Fruit fly (Drosophila melanogaster) whole organism, embryonic: Measurements from ENCODE around the gene CG6923.
A peak's percentile ranks its signal among the peaks of the same experiment; 100 is the strongest.

Experiments
- CG10274 ChIP-seq: fragments of 200-800 bp; sonication (Bioruptor generic); optimal IDR thresholded peaks from 3 replicates; lab custom pipeline; 2017; ENCODE audit warnings: missing biosample characterization, mild to moderate bottlenecking, missing genetic modification characterization
- CG10565 ChIP-seq: fragments of 200-800 bp; sonication (Bioruptor generic); optimal IDR thresholded peaks from 3 replicates; lab custom pipeline; 2016; ENCODE audit warnings: missing biosample characterization, mild to moderate bottlenecking, missing genetic modification characterization
- CG10979 ChIP-seq: fragments of 200-800 bp; sonication (Bioruptor generic); optimal IDR thresholded peaks from 2 replicates; lab custom pipeline; 2018; ENCODE audit warnings: missing biosample characterization, mild to moderate bottlenecking, missing genetic modification characterization, moderate library complexity
- CG11085 ChIP-seq: fragments of 200-800 bp; sonication (Bioruptor generic); IDR thresholded peaks from 2 replicates; pipeline ENCODE4 v1.3.6; 2022; ENCODE audit warnings: missing biosample characterization, missing genetic modification characterization
- CG11696 ChIP-seq: fragments of 200-800 bp; sonication (Bioruptor generic); IDR thresholded peaks from 2 replicates; pipeline ENCODE4 v1.3.6; 2022; ENCODE audit warnings: missing biosample characterization, missing genetic modification characterization
- CG12299 ChIP-seq: fragments of 200-800 bp; sonication (Bioruptor generic); optimal IDR thresholded peaks from 2 replicates; lab custom pipeline; 2018; ENCODE audit warnings: missing biosample characterization, mild to moderate bottlenecking, missing genetic modification characterization
- CG13123 ChIP-seq: fragments of 200-800 bp; sonication (Bioruptor generic); optimal IDR thresholded peaks from 2 replicates; lab custom pipeline; 2016; ENCODE audit warnings: missing biosample characterization, missing genetic modification characterization
- CG13894 ChIP-seq: fragments of 200-800 bp; sonication (Bioruptor generic); optimal IDR thresholded peaks from 3 replicates; lab custom pipeline; 2018; ENCODE audit warnings: missing biosample characterization, mild to moderate bottlenecking, missing genetic modification characterization, moderate library complexity
- CG1603 ChIP-seq: fragments of 200-800 bp; sonication (Bioruptor generic); optimal IDR thresholded peaks from 2 replicates; lab custom pipeline; 2019; ENCODE audit warnings: missing biosample characterization, mild to moderate bottlenecking, missing genetic modification characterization, moderate library complexity
- CG18619 ChIP-seq: fragments of 200-800 bp; sonication (Bioruptor generic); optimal IDR thresholded peaks from 3 replicates; lab custom pipeline; 2017; ENCODE audit warnings: missing biosample characterization, mild to moderate bottlenecking, missing genetic modification characterization
- CG2120 ChIP-seq: fragments of 200-800 bp; sonication (Bioruptor generic); optimal IDR thresholded peaks from 3 replicates; lab custom pipeline; 2016; ENCODE audit warnings: missing biosample characterization, missing genetic modification characterization
- CG2199 ChIP-seq: fragments of 200-800 bp; sonication (Bioruptor generic); IDR thresholded peaks from 3 replicates; pipeline ENCODE4 v1.3.6; 2022; ENCODE audit warnings: missing biosample characterization, missing genetic modification characterization
- CG4820 ChIP-seq: fragments of 200-800 bp; sonication (Bioruptor generic); optimal IDR thresholded peaks from 3 replicates; lab custom pipeline; 2016; ENCODE audit warnings: missing biosample characterization, missing genetic modification characterization
- CG5180 ChIP-seq: fragments of 200-800 bp; sonication (Bioruptor generic); optimal IDR thresholded peaks from 3 replicates; lab custom pipeline; 2017; ENCODE audit warnings: missing biosample characterization, missing genetic modification characterization, mild to moderate bottlenecking, moderate library complexity, missing genetic modification reagents
- CG6654 ChIP-seq: fragments of 200-800 bp; sonication (Bioruptor generic); optimal IDR thresholded peaks from 2 replicates; lab custom pipeline; 2017; ENCODE audit warnings: missing biosample characterization, mild to moderate bottlenecking, missing genetic modification characterization
- CG6813 ChIP-seq: fragments of 200-800 bp; sonication (Bioruptor generic); optimal IDR thresholded peaks from 2 replicates; lab custom pipeline; 2017; ENCODE audit warnings: missing biosample characterization, missing genetic modification characterization, mild to moderate bottlenecking, moderate library complexity, missing genetic modification reagents
- CG7271 ChIP-seq: fragments of 200-800 bp; sonication (Bioruptor generic); optimal IDR thresholded peaks from 2 replicates; lab custom pipeline; 2018; ENCODE audit warnings: missing biosample characterization, mild to moderate bottlenecking, missing genetic modification characterization, moderate library complexity
- CG7357 ChIP-seq: fragments of 200-800 bp; sonication (Bioruptor generic); IDR thresholded peaks from 3 replicates; pipeline ENCODE4 v1.3.6; 2022; ENCODE audit warnings: missing biosample characterization, missing genetic modification characterization
- CG7372 ChIP-seq: fragments of 200-800 bp; sonication (Bioruptor generic); IDR thresholded peaks from 2 replicates; pipeline ENCODE4 v1.3.6; 2022; ENCODE audit warnings: missing biosample characterization, missing genetic modification characterization
- CG7786 ChIP-seq: fragments of 200-800 bp; sonication (Bioruptor generic); optimal IDR thresholded peaks from 2 replicates; lab custom pipeline; 2016; ENCODE audit warnings: missing biosample characterization, missing genetic modification characterization
- CG9437 ChIP-seq: fragments of 200-800 bp; sonication (Bioruptor generic); optimal IDR thresholded peaks from 2 replicates; lab custom pipeline; 2018; ENCODE audit warnings: missing biosample characterization, mild to moderate bottlenecking, missing genetic modification characterization
- CHES-1-like ChIP-seq: fragments of 200-800 bp; sonication (Bioruptor generic); optimal IDR thresholded peaks from 2 replicates; lab custom pipeline; 2016; ENCODE audit warnings: missing biosample characterization, missing genetic modification characterization
- D ChIP-seq, 2 experiments: fragments of 200-800 bp in 1 of 2; fragments of >200 bp in 1 of 2; sonication (Bioruptor generic) in 1 of 2; optimal IDR thresholded peaks; 2 replicates in 1 of 2; 3 replicates in 1 of 2; lab custom pipeline; 2017; ENCODE audit warnings: mild to moderate bottlenecking in 1 of 2, missing biosample characterization in 1 of 2, missing genetic modification characterization in 1 of 2, missing genetic modification reagents in 1 of 2
- Eip74EF ChIP-seq, 2 experiments: fragments of 200-800 bp in 1 of 2; fragments of >200 bp in 1 of 2; sonication (Bioruptor generic) in 1 of 2; optimal IDR thresholded peaks; 2 replicates each; lab custom pipeline; 2017 to 2019; ENCODE audit warnings: missing biosample characterization in 2 of 2, missing genetic modification characterization in 2 of 2, mild to moderate bottlenecking in 1 of 2, moderate library complexity in 1 of 2
- HLHmδ ChIP-seq: fragments of 200-800 bp; sonication (Bioruptor generic); optimal IDR thresholded peaks from 2 replicates; lab custom pipeline; 2018; ENCODE audit warnings: missing biosample characterization, mild to moderate bottlenecking, missing genetic modification characterization, moderate library complexity
- Lpt ChIP-seq: fragments of >200 bp; optimal IDR thresholded peaks from 2 replicates; lab custom pipeline; 2018; ENCODE audit warnings: missing biosample characterization, missing genetic modification characterization
- Mad ChIP-seq: fragments of 200-800 bp; sonication (Bioruptor generic); optimal IDR thresholded peaks from 2 replicates; lab custom pipeline; 2016; ENCODE audit warnings: missing biosample characterization, missing genetic modification characterization
- NC2β ChIP-seq: fragments of 200-800 bp; sonication (Bioruptor generic); optimal IDR thresholded peaks from 2 replicates; lab custom pipeline; 2016; ENCODE audit warnings: missing biosample characterization, missing genetic modification characterization
- Opbp ChIP-seq: fragments of 200-800 bp; sonication (Bioruptor generic); IDR thresholded peaks from 3 replicates; pipeline ENCODE4 v1.3.6; 2022; ENCODE audit warnings: missing biosample characterization, missing genetic modification characterization; ENCODE audit not compliant: partially characterized antibody
- ac ChIP-seq: fragments of 200-800 bp; sonication (Bioruptor generic); optimal IDR thresholded peaks from 3 replicates; lab custom pipeline; 2017; ENCODE audit warnings: missing biosample characterization, mild to moderate bottlenecking, missing genetic modification characterization
- amos ChIP-seq: fragments of 200-800 bp; sonication (Bioruptor generic); IDR thresholded peaks from 2 replicates; pipeline ENCODE4 v1.3.6; 2022; ENCODE audit warnings: missing biosample characterization, missing genetic modification characterization; ENCODE audit not compliant: partially characterized antibody
- dpn ChIP-seq, 2 experiments: fragments of 200-800 bp; sonication (Bioruptor generic); optimal IDR thresholded peaks; 3 replicates each; lab custom pipeline; 2016; ENCODE audit warnings: missing biosample characterization in 2 of 2, missing genetic modification characterization in 2 of 2
- inv ChIP-seq: fragments of 200-800 bp; sonication (Bioruptor generic); IDR thresholded peaks from 2 replicates; pipeline ENCODE4 v1.3.6; 2022; ENCODE audit warnings: missing biosample characterization, missing genetic modification characterization; ENCODE audit not compliant: partially characterized antibody
- kni ChIP-seq: fragments of 200-800 bp; sonication (Bioruptor generic); optimal IDR thresholded peaks from 3 replicates; lab custom pipeline; 2017; ENCODE audit warnings: mild to moderate bottlenecking, missing biosample characterization, missing genetic modification reagents, missing genetic modification characterization
- luna ChIP-seq: fragments of 200-800 bp; sonication (Bioruptor generic); optimal IDR thresholded peaks from 2 replicates; lab custom pipeline; 2016; ENCODE audit warnings: missing biosample characterization, missing genetic modification characterization
- maf-S ChIP-seq: fragments of 200-800 bp; sonication (Bioruptor generic); optimal IDR thresholded peaks from 2 replicates; lab custom pipeline; 2016; ENCODE audit warnings: missing biosample characterization, missing genetic modification characterization
- mld ChIP-seq: fragments of 200-800 bp; sonication (Bioruptor generic); IDR thresholded peaks from 3 replicates; pipeline ENCODE4 v1.3.6; 2022; ENCODE audit warnings: missing biosample characterization, missing genetic modification characterization; ENCODE audit not compliant: partially characterized antibody
- onecut ChIP-seq: fragments of 200-800 bp; sonication (Bioruptor generic); IDR thresholded peaks from 2 replicates; pipeline ENCODE4 v1.3.6; 2022; ENCODE audit warnings: missing biosample characterization, missing genetic modification characterization
- otp ChIP-seq: fragments of 200-800 bp; sonication (Bioruptor generic); IDR thresholded peaks from 3 replicates; pipeline ENCODE4, ENCODE4 v1.3.6; 2022; ENCODE audit warnings: missing biosample characterization, missing genetic modification characterization
- peb ChIP-seq: fragments of 200-800 bp; sonication (Bioruptor generic); IDR thresholded peaks from 2 replicates; pipeline ENCODE4 v1.3.6; 2022; ENCODE audit warnings: missing biosample characterization, missing genetic modification characterization
- pita ChIP-seq: fragments of 200-800 bp; sonication (Bioruptor generic); optimal IDR thresholded peaks from 2 replicates; lab custom pipeline; 2017; ENCODE audit warnings: missing biosample characterization, mild to moderate bottlenecking, missing genetic modification characterization
- rib ChIP-seq: fragments of 200-800 bp; sonication (Bioruptor generic); IDR thresholded peaks from 2 replicates; pipeline ENCODE4 v1.3.6; 2022; ENCODE audit warnings: missing biosample characterization, missing genetic modification characterization
- schlank ChIP-seq: fragments of 200-800 bp; sonication (Bioruptor generic); optimal IDR thresholded peaks from 2 replicates; lab custom pipeline; 2018; ENCODE audit warnings: missing biosample characterization, mild to moderate bottlenecking, missing genetic modification characterization
- sqz ChIP-seq: fragments of 200-800 bp; sonication (Bioruptor generic); optimal IDR thresholded peaks from 3 replicates; lab custom pipeline; 2018; ENCODE audit warnings: missing biosample characterization, mild to moderate bottlenecking, missing genetic modification characterization
- sr ChIP-seq: fragments of 200-800 bp; sonication (Bioruptor generic); IDR thresholded peaks from 3 replicates; pipeline ENCODE4 v1.3.6; 2022; ENCODE audit warnings: missing biosample characterization, missing genetic modification characterization
- unc-4 ChIP-seq: fragments of 200-800 bp; sonication (Bioruptor generic); IDR thresholded peaks from 2 replicates; pipeline ENCODE4 v1.3.6; 2022; ENCODE audit warnings: missing biosample characterization, missing genetic modification characterization; ENCODE audit not compliant: partially characterized antibody
- wek ChIP-seq: fragments of 200-800 bp; sonication (Bioruptor generic); optimal IDR thresholded peaks from 3 replicates; lab custom pipeline; 2018; ENCODE audit warnings: missing biosample characterization, mild to moderate bottlenecking, missing genetic modification characterization, moderate library complexity
- wor ChIP-seq: fragments of 200-800 bp; sonication (Bioruptor generic); IDR thresholded peaks from 2 replicates; pipeline ENCODE4 v1.3.6; 2022; ENCODE audit warnings: missing biosample characterization, missing genetic modification characterization
- z ChIP-seq: fragments of 200-800 bp; sonication (Bioruptor generic); IDR thresholded peaks from 3 replicates; pipeline ENCODE4 v1.3.6; 2022; ENCODE audit warnings: missing biosample characterization, missing genetic modification characterization

The CG6923 gene

DNA sequence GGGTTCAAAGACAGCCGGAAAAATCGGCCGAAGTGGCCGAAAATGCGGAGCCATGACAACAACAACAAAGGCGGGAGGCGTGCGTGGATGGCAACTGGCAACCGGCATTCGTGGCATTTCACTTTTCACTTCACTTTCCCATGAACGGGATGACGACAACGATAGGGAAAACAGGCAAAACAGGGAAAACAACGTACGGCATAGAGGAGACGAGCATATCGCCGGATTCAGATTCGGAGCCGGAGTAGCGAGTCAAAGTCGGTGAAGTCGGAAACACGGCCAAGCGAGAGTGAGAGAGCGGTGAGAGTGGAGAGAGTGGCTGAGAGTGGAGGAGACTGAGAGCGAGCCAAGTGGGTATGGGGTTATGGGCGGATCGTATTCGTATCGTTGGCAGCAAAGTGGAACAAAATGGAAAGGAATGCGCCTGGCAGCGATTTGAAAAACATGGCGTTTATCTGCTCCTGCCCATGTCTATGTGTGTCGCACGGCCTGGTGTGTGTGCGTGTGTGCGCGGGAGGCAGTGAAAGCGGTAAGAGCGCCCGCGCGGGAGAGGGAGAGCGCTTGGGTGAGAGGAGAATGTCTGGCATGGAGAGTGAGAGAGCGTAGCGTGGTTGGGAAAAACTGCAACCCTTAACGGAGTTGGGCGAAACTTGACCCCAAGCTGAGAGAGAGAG, 23.6 kb upstream of the CG6923 start (continued):
- TF ChIP-seq CG4820 (GFP tag; lab: Kevin White, UChicago) (no peak), otp (GFP tag; lab: Robert Waterston, UW) (no peak), rib (GFP tag; lab: Robert Waterston, UW) (0 out of 2 replicates have a peak, but pooled peaks have one; percentile 12), CG10274 (GFP tag; lab: Kevin White, UChicago) (peak; percentile 57), CG10979 (no peak), CG2120 (no peak), CG7786 (no peak), CG13123 (GFP tag; lab: Kevin White, UChicago) (no peak), D (optimal IDR thresholded peaks at IDR 0.05; lab: Kevin White, UChicago) (peak; percentile 70), D (GFP tag; optimal IDR thresholded peaks at IDR 0.05; lab: Kevin White, UChicago) (no peak), Lpt (GFP tag; lab: Kevin White, UChicago) (no peak), CG12299 (tag; lab: Kevin White, UChicago) (peak; percentile 2), z (0 out of 3 replicates have a peak, but pooled peaks have one; percentile 45), CG7271 (peak; percentile 44), mld (GFP tag; lab: Robert Waterston, UW) (no peak), CG7372 (no peak), CG6813 (GFP tag; lab: Kevin White, UChicago) (no peak), CG10565 (GFP tag; lab: Kevin White, UChicago) (no peak), kni (GFP tag; lab: Kevin White, UChicago) (peak; percentile 95), dpn (GFP tag; optimal IDR thresholded peaks at IDR 0.05; lab: Kevin White, UChicago) (no peak), pita (no peak), HLHmδ (peak; percentile 34), CG7357 (GFP tag; lab: Robert Waterston, UW) (no peak), amos (no peak), unc-4 (GFP tag; lab: Robert Waterston, UW) (0 out of 2 replicates have a peak, but pooled peaks have one; percentile 31), maf-S (GFP tag; lab: Kevin White, UChicago) (no peak), CHES-1-like (GFP tag; lab: Kevin White, UChicago) (no peak), luna (GFP tag; lab: Kevin White, UChicago) (no peak), peb (GFP tag; lab: Robert Waterston, UW) (no peak), sr (GFP tag; lab: Robert Waterston, UW) (no peak), Eip74EF (GFP tag; optimal IDR thresholded peaks at IDR 0.05; lab: Kevin White, UChicago) (no peak), CG6654 (GFP tag; lab: Kevin White, UChicago) (no peak), CG9437 (GFP tag; lab: Kevin White, UChicago) (no peak), wek (GFP tag; lab: Kevin White, UChicago) (peak; percentile 47), CG5180 (GFP tag; lab: Kevin White, UChicago) (no peak), onecut (no peak), CG11696 (GFP tag; lab: Robert Waterston, UW) (peak; percentile 41; the same call in 1 of the 2 replicates), schlank (tag; lab: Kevin White, UChicago) (no peak), CG11085 (GFP tag; lab: Robert Waterston, UW) (no peak), wor (no peak), Opbp (GFP tag; lab: Robert Waterston, UW) (peak; percentile 46; the same call in 1 of the 3 replicates), ac (GFP tag; lab: Kevin White, UChicago) (no peak), CG2199 (GFP tag; lab: Robert Waterston, UW) (peak; percentile 94), CG13894 (peak; percentile 72), sqz (GFP tag; lab: Kevin White, UChicago) (no peak), inv (GFP tag; lab: Robert Waterston, UW) (no peak), CG18619 (GFP tag; lab: Kevin White, UChicago) (no peak), NC2β (GFP tag; lab: Kevin White, UChicago) (no peak), Mad (no peak), CG1603 (tag; lab: Kevin White, UChicago) (peak; percentile 9)
